Fruit fly (Drosophila melanogaster): ENCODE measurements around the gene CG18558.

Gene CG18558

DNA sequence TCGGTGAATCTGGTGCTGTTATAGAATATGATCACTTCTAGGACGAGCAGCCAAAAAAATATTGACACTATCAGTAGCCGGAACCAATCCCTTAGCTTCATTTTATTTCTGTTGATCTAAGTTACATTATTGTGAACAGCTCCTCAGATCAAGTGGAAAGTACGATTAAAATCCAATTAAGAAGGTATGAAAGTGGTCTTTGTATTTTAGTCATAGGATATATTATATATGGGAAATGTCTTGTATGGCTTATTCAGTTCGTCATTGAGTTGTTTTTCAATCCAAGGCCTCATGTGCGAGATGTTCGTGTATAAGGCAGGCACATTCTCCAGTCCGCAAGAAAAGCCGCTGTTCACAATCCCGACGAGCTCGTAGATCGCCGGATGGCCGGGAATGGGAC is at the start of gene CG18558:
CG18558 (minus strand) TSS at position 101 of the 400 bp plus-strand sequence.
- TF ChIP-seq usp (GFP tag; optimal IDR thresholded peaks at IDR 0.05) (no peak), psq (optimal IDR thresholded peaks at IDR 0.05) (no peak), Dll (optimal IDR thresholded peaks at IDR 0.05) (no peak), EcR (GFP tag; optimal IDR thresholded peaks at IDR 0.05) (no peak), CG8478 (optimal IDR thresholded peaks at IDR 0.05) (no peak), pan (optimal IDR thresholded peaks at IDR 0.05) (no peak)

DNA sequence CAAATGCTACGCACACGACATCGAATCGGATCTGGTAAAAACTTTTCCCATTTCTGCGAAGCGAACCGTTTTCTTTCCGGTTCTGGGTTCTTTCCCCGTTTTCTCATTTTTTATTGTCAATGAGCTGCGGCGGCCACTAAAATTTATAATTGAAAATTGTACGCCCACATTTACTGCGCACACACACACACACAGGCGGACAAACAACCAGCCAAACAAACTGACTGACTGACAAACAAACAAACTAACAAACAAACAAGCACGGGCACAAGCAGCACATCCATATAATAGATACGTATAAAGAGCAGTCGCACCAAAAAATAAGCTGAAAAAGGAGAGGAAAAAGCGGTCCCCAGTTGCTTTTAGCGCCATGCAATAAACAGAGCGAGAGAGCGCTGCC is 46.9 kb upstream of the CG18558 start:
- no peak for TF ChIP-seq CG8478 (optimal IDR thresholded peaks at IDR 0.05)
- TF ChIP-seq usp (GFP tag; optimal IDR thresholded peaks at IDR 0.05) = no peak
- no peak for TF ChIP-seq pan (optimal IDR thresholded peaks at IDR 0.05)
- TF ChIP-seq EcR (GFP tag; optimal IDR thresholded peaks at IDR 0.05) = no peak
- TF ChIP-seq Dll (optimal IDR thresholded peaks at IDR 0.05) = no peak
- no peak for TF ChIP-seq psq (optimal IDR thresholded peaks at IDR 0.05)

- TF ChIP-seq CG8478 (optimal IDR thresholded peaks at IDR 0.05) (no peak), Dll (optimal IDR thresholded peaks at IDR 0.05) (no peak), EcR (GFP tag; optimal IDR thresholded peaks at IDR 0.05) (peak in 1 of 2 experiments; percentile 78)
These were observed 44.6 kb upstream of the CG18558 start for dm6 chr2L:2888859-2889443.

DNA sequence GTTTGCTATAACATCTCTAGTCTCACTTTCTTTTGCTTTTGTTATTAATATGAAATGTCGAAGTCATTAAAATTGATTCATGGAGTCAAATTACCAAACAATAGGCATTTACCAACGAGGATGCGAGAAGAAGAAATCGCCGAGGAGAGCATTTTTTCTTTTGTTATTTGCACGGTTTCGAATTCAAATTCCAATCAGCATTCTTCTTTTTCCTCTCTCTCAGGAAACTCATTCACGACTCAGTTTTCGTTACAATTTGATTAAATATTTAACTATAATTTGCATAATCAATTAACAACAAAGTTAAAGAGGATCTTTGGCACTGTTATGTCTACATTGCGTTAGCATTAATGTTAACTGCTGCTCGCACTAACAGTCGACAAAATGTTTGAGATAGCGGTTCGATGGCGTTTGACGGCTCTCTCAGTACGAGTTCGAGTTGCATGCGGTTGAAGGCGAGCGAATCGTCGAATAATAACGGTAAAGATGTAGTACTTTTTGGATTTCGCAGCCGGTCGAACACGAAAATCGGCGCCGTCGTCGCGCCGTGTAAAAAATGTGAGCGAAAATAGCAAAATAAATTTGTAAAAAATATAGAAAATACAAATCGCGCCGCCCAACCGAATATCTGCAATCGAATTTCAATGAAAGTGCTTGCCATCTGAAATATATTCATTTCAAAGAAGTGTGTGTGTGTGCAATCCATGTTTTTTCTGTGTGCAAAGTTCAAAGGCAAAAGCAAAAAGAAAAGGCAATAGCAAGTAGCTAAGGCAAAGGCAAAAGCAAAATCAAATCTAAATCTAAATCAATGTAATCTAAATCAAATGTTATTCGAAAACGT is 43.7 kb upstream of the CG18558 start:
- TF ChIP-seq usp (GFP tag; optimal IDR thresholded peaks at IDR 0.05) (no peak), EcR (GFP tag; optimal IDR thresholded peaks at IDR 0.05) (no peak), psq (optimal IDR thresholded peaks at IDR 0.05) (no peak), CG8478 (optimal IDR thresholded peaks at IDR 0.05) (no peak), Dll (optimal IDR thresholded peaks at IDR 0.05) (no peak), pan (optimal IDR thresholded peaks at IDR 0.05) (no peak)

DNA sequence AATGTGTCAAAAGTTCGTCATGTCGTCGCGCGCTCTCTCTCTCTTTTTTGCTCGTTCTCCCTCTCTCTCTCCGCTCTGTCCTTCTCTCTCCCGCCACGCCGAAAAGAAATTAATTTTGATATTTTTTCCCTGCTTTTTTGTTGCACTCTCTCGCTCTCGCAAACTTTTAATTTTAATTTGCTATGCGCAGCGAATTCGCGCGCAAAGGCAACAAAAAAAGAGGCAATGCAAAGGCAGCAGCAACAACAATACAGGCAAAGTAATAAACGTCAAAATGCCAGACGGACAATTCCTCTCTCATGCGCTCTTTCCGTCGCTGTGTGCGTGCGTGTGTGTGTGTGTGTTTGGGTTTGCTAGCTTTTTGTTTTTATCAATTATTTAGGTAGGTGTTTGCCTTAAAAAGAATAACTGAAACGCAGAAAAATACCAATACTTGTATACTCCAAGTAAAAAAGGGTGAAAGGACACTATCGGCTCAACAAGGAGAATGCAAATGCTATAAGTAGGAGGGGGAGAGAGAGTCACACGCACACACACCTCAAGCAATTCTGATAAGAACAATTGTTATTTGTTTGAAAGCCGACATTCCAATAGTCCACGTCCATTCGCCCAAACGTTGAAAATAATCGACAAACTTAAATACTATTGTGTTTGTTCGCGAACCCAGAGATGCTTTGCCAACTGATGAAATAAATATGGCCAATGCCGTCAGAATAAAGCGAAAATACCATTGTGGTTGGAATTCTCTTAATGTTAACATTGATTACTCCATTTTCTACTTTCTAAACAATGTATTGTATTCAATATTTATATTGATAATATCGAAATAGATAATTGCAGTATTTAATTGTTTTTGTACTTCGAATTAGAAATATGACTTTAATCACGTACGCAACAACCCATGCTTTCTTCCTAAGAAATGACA is 42.6 kb upstream of the CG18558 start:
- TF ChIP-seq Dll (optimal IDR thresholded peaks at IDR 0.05) (peak; percentile 80), usp (GFP tag; optimal IDR thresholded peaks at IDR 0.05) (no peak)

DNA sequence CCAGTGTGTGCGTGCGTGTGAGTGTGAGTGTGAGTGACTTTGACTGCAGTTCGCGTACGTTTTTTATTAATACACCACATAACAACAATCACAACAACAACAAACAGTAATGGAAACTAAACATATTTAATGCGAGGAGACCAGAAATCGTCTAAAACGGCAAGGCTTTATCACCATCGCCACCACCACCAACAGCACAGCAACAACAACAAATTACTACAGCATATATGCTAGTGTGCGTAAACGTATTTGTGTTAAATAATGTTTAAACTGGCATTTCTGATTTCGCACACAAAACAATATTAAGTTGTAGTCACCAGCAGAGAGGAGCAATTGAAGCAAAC is 41.9 kb upstream of the CG18558 start:
- TF ChIP-seq CG8478 (optimal IDR thresholded peaks at IDR 0.05) (peak; percentile 67), pan (optimal IDR thresholded peaks at IDR 0.05) (no peak)

DNA sequence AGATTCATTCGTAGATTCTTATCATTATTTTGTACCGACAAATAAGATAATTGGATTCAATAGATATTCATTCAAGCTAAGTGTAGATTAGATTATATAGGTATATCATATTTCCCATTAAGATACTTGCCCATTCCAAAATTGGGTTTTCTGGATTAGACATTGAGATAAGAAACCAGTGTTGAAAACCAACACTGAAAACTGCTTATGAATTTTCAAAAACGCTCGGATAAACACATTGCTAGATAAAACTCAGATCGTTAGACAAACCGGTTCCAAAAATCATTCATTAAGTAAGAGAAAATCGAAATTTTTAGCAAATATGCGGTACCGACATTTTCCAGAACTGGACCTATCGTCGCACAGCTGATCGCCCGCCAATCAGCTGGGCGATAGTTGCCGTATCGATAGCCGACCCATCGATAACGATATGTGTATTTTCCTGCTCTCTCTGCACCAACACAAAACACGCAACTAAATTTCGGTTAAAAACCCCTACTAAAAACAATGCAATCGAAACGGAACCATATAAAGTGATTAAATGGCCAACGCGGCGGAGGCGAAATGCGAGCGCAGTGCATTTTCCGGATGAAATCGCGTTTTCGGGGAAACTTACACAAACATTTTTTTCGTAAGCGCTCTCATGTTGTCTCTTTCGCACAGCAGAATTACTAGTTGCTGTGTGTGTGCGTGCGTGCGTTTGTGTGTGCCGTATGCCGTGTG is 41.4 kb upstream of the CG18558 start, which contains the start of the genes NTPase and lilli:
NTPase (minus strand) TSS at position 348 of the 723 bp plus-strand sequence.
lilli (plus strand) TSS at position 427 of the 723 bp plus-strand sequence.
- TF ChIP-seq pan (optimal IDR thresholded peaks at IDR 0.05) = no peak
- TF ChIP-seq usp (GFP tag; optimal IDR thresholded peaks at IDR 0.05) = no peak
- TF ChIP-seq EcR (GFP tag; optimal IDR thresholded peaks at IDR 0.05) = no peak
- TF ChIP-seq CG8478 (optimal IDR thresholded peaks at IDR 0.05) = no peak
- no peak for TF ChIP-seq Dll (optimal IDR thresholded peaks at IDR 0.05)
- no peak for TF ChIP-seq psq (optimal IDR thresholded peaks at IDR 0.05)

DNA sequence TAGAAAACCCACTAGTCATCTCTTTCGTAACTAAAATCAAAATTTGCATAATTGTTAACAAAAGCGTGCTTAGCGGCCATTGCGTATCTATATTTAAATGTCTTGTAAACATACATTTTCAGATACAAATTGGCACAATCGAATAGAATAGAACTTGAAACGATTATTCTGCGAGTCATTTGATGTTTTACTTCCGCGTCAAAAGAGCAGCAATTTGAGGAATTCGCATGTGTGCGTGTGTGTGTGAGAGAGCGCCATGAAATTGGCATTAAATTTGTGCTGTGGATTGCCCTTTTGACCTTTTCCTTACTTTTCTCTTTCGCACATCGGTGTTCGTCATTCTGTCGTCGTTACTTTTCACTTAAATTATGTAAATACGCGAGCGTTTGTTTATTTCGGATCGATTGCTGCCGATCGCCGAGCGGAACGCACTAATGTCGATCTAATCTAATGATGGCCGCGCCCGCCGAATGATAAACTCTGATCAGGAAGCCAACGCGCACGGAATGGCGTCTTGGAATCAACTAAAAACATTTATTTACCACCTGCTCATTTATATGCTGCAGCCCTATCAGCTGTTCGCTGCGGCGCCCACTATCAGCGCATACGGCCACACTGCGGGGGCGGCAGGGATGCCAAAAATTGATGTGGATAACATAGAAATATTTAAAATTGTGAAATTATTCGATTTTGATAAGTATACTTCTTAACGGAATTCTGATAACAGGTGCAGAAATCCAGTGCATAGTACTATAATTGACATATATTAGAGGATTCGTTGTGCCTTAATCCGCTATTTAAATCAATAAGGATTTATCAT is 40.6 kb upstream of the CG18558 start:
- no peak for TF ChIP-seq CG8478 (optimal IDR thresholded peaks at IDR 0.05)
- no peak for TF ChIP-seq usp (GFP tag; optimal IDR thresholded peaks at IDR 0.05)
- TF ChIP-seq Dll (optimal IDR thresholded peaks at IDR 0.05) = no peak
- TF ChIP-seq pan (optimal IDR thresholded peaks at IDR 0.05) = no peak
- no peak for TF ChIP-seq EcR (GFP tag; optimal IDR thresholded peaks at IDR 0.05)
- TF ChIP-seq psq (optimal IDR thresholded peaks at IDR 0.05) = no peak

- TF ChIP-seq CG8478 (optimal IDR thresholded peaks at IDR 0.05) (no peak), psq (optimal IDR thresholded peaks at IDR 0.05) (no peak), pan (optimal IDR thresholded peaks at IDR 0.05) (no peak), usp (GFP tag; optimal IDR thresholded peaks at IDR 0.05) (no peak), Dll (optimal IDR thresholded peaks at IDR 0.05) (no peak), EcR (GFP tag; optimal IDR thresholded peaks at IDR 0.05) (no peak)
These were observed 39.5 kb upstream of the CG18558 start for dm6 chr2L:2883703-2884294.

DNA sequence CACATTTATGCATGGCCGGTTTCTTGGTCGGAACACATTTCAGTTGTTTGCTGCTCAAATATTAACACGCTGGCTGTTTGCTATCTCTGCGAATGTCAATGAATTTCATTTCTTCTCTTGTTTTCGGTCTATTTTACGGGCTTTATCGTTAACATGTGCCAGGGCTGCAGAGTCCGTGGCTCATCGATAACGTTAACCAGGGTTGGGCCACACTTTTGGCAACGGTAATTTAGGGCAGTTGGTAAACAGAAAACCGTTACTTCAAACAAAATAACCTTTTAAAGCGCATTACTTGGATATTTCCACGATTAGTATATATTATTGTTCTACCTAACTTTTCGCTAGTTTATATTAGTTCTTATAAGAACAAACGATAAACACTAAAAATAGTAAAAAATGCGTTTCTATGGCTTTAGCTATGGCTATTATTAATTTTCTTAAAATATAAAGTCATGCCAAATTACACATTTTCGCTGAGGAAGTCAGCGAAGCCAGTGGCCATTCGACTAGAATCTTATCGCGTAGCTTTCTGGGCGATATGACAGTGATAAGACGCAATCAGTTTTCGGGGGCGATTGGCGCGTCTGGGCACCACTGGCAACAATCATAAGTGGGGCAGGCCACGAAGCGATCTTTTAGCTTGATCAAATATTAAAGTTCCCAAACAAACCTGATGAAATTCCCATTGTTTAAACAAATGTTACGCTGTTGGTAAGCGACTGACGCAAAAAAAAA is 38.8 kb upstream of the CG18558 start:
- TF ChIP-seq CG8478 (optimal IDR thresholded peaks at IDR 0.05) = no peak
- TF ChIP-seq psq (optimal IDR thresholded peaks at IDR 0.05) = no peak
- no peak for TF ChIP-seq EcR (GFP tag; optimal IDR thresholded peaks at IDR 0.05)
- TF ChIP-seq usp (GFP tag; optimal IDR thresholded peaks at IDR 0.05) = no peak
- no peak for TF ChIP-seq pan (optimal IDR thresholded peaks at IDR 0.05)
- TF ChIP-seq Dll (optimal IDR thresholded peaks at IDR 0.05) = no peak
